Fruit fly (Drosophila melanogaster): ENCODE measurements around the gene CG5961.

CG5961 gene

dm6 chr3R:12459879-12460522, at the start of gene CG5961, which contains the start of gene Polr3C:
TSS of gene CG5961 (minus strand) at chr3R:12460294.
TSS of gene Polr3C (plus strand) at chr3R:12460414.
- TF ChIP-seq CG3847 (GFP tag; IDR thresholded peaks at IDR 0.05) (no peak), crc (GFP tag; optimal IDR thresholded peaks at IDR 0.05) (no peak), chinmo (GFP tag; IDR thresholded peaks at IDR 0.05; ENCODE audit: partially characterized antibody) (0 out of 4 replicates have a peak, but pooled peaks have one; percentile 55), CG3163 (GFP tag; optimal IDR thresholded peaks at IDR 0.05) (peak; percentile 35), ATbp (GFP tag; optimal IDR thresholded peaks at IDR 0.05) (no peak), CG30020 (tag; optimal IDR thresholded peaks at IDR 0.05) (peak; percentile 13), Ets65A (GFP tag) (no peak), gem (tag; optimal IDR thresholded peaks at IDR 0.05) (no peak), NC2β (GFP tag; optimal IDR thresholded peaks at IDR 0.05) (no peak), BEAF-32 (GFP tag; optimal IDR thresholded peaks at IDR 0.05) (peak; percentile 51), Nf-YB (GFP tag; optimal IDR thresholded peaks at IDR 0.05) (no peak), gfzf (GFP tag; optimal IDR thresholded peaks at IDR 0.05) (peak; percentile 71), Sin3A (optimal IDR thresholded peaks at IDR 0.05) (no peak), CG7372 (GFP tag; IDR thresholded peaks at IDR 0.05) (no peak), CG32532 (GFP tag; IDR thresholded peaks at IDR 0.05) (no peak), luna (GFP tag; optimal IDR thresholded peaks at IDR 0.05) (no peak), Deaf1 (tag; optimal IDR thresholded peaks at IDR 0.05) (no peak), D19A (tag; optimal IDR thresholded peaks at IDR 0.05) (peak; percentile 61), grn (GFP tag; optimal IDR thresholded peaks at IDR 0.05) (peak; percentile 24), CG17829 (tag; optimal IDR thresholded peaks at IDR 0.05) (peak; percentile 10), HmgD (GFP tag; optimal IDR thresholded peaks at IDR 0.05) (no peak), sens (GFP tag) (peak; percentile 27), vnd (GFP tag; IDR thresholded peaks at IDR 0.05; ENCODE audit: partially characterized antibody) (no peak), CG12659 (GFP tag; optimal IDR thresholded peaks at IDR 0.05) (peak; percentile 35), CG10209 (GFP tag; optimal IDR thresholded peaks at IDR 0.05) (no peak), Dref (GFP tag; IDR thresholded peaks at IDR 0.05) (peak; percentile 56), ems (GFP tag; optimal IDR thresholded peaks at IDR 0.05) (no peak), CG17328 (GFP tag; IDR thresholded peaks at IDR 0.05) (no peak), Usf (GFP tag; optimal IDR thresholded peaks at IDR 0.05) (no peak), Fer3 (tag; optimal IDR thresholded peaks at IDR 0.05) (no peak), run (tag; optimal IDR thresholded peaks at IDR 0.05) (no peak), CG3995 (GFP tag; optimal IDR thresholded peaks at IDR 0.05) (no peak), bigmax (GFP tag; optimal IDR thresholded peaks at IDR 0.05) (peak; percentile 74), CG13424 (tag; optimal IDR thresholded peaks at IDR 0.05) (no peak), Ssrp (tag; optimal IDR thresholded peaks at IDR 0.05) (no peak), CG10274 (GFP tag; optimal IDR thresholded peaks at IDR 0.05) (no peak), CG42726 (GFP tag; IDR thresholded peaks at IDR 0.05; ENCODE audit: partially characterized antibody) (no peak), Lhr (GFP tag; optimal IDR thresholded peaks at IDR 0.05) (no peak), CG2116 (GFP tag; optimal IDR thresholded peaks at IDR 0.05) (peak; percentile 71), CG8924 (tag; optimal IDR thresholded peaks at IDR 0.05) (peak; percentile 15), bowl (GFP tag; IDR thresholded peaks at IDR 0.05) (no peak), lab (GFP tag; optimal IDR thresholded peaks at IDR 0.05) (no peak), schlank (tag; optimal IDR thresholded peaks at IDR 0.05) (no peak), MBD-R2 (GFP tag; IDR thresholded peaks at IDR 0.05) (peak; percentile 69), nerfin-1 (tag; optimal IDR thresholded peaks at IDR 0.05) (no peak), croc (GFP tag; conservative IDR thresholded peaks at IDR 0.05) (no peak), CG10462 (GFP tag; optimal IDR thresholded peaks at IDR 0.05) (no peak), sim (GFP tag; IDR thresholded peaks at IDR 0.05) (no peak), Adf1 (GFP tag; IDR thresholded peaks at IDR 0.05) (no peak), wor (GFP tag; IDR thresholded peaks at IDR 0.05) (no peak)
